Worm (Caenorhabditis elegans): ENCODE data around the gene zip-11.

Gene zip-11

ce11 chrIV:3311243-3311642 is at the start of gene zip-11 (continued):
- TF ChIP-seq ztf-28 (GFP tag; IDR thresholded peaks at IDR 0.05), result no peak
- peak; percentile 71; the same call in 1 of the 2 replicates for TF ChIP-seq egrh-3 (GFP tag; IDR thresholded peaks at IDR 0.05)
- TF ChIP-seq lin-54 (GFP tag; optimal IDR thresholded peaks at IDR 0.05), result peak; percentile 51
- peak; percentile 82 for TF ChIP-seq mcd-1 (GFP tag; IDR thresholded peaks at IDR 0.05)
- TF ChIP-seq ceh-91 (GFP tag; IDR thresholded peaks at IDR 0.05), result no peak
- TF ChIP-seq unc-130 (GFP tag; optimal IDR thresholded peaks at IDR 0.05), result no peak
- peak; percentile 69; the same call in 1 of the 2 replicates for TF ChIP-seq nfyb-1 (GFP tag; IDR thresholded peaks at IDR 0.05)
- no peak for TF ChIP-seq repo-1 (tag; optimal IDR thresholded peaks at IDR 0.05)
- TF ChIP-seq nhr-80 (tag; optimal IDR thresholded peaks at IDR 0.05), result peak; percentile 67
- TF ChIP-seq tlf-1 (GFP tag; optimal IDR thresholded peaks at IDR 0.05), result peak; percentile 14
- no peak for TF ChIP-seq ztf-25 (GFP tag; IDR thresholded peaks at IDR 0.05)
- TF ChIP-seq sea-2 (GFP tag; IDR thresholded peaks at IDR 0.05), result no peak
- TF ChIP-seq ccch-3 (GFP tag; optimal IDR thresholded peaks at IDR 0.05), result no peak
- no peak for TF ChIP-seq F10E7.11 (tag; optimal IDR thresholded peaks at IDR 0.05)
- no peak for TF ChIP-seq Y79H2A.3 (GFP tag; conservative IDR thresholded peaks at IDR 0.05)
- TF ChIP-seq somi-1 (GFP tag; optimal IDR thresholded peaks at IDR 0.05), result peak; percentile 26
- no peak for TF ChIP-seq attf-6 (GFP tag; IDR thresholded peaks at IDR 0.05)
- TF ChIP-seq ZK185.1 (tag; optimal IDR thresholded peaks at IDR 0.05; ENCODE audit: poor library complexity, severe bottlenecking), result no peak
- no peak for TF ChIP-seq bed-2 (GFP tag; IDR thresholded peaks at IDR 0.05)
- TF ChIP-seq K12H6.12 (tag; optimal IDR thresholded peaks at IDR 0.05), result peak; percentile 52
- TF ChIP-seq lin-40 (tag; optimal IDR thresholded peaks at IDR 0.05), result peak; percentile 62
- peak; percentile 14 for TF ChIP-seq ztf-18 (tag; optimal IDR thresholded peaks at IDR 0.05)
- TF ChIP-seq aptf-3 (GFP tag; IDR thresholded peaks at IDR 0.05), result no peak
- peak in 1 of 3 experiments; percentile 54 for TF ChIP-seq lin-35 (GFP tag; optimal IDR thresholded peaks at IDR 0.05)

ce11 chrIV:3261761-3262160 is 49.3 kb upstream of the zip-11 start:
- TF ChIP-seq nfyb-1 (GFP tag; IDR thresholded peaks at IDR 0.05) (peak; percentile 73), nhr-80 (tag; optimal IDR thresholded peaks at IDR 0.05) (no peak)

DNA sequence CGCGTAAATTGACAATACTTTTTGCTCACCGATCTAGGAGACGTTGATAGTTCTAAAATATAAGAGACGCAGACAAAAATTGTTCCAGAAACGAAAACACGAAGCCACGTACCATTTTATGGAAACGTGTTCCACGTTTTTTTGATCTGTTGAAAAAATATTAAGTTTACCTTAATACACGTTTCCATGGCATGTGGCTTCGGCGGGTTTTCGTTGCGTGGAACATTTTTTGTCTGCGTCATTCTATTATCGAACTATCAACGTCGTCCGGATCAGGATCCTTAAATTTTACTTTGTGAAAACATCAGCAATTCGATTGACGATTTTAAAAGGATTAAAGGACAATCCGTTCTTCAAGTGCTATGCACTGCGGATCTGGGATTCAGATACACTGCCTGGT is 45.4 kb upstream of the zip-11 start, which contains the start of gene T26C12.2:
TSS of gene T26C12.2 (minus strand) at position 101 of the 400 bp plus-strand sequence.
- no peak for TF ChIP-seq snpc-3.4 (tag; optimal IDR thresholded peaks at IDR 0.05)
- no peak for TF ChIP-seq ceh-40 (GFP tag; IDR thresholded peaks at IDR 0.05)
- no peak for TF ChIP-seq snpc-1.1 (tag; optimal IDR thresholded peaks at IDR 0.05; ENCODE audit: insufficient read depth)
- no peak for TF ChIP-seq F57C9.4 (tag; optimal IDR thresholded peaks at IDR 0.05)
- TF ChIP-seq ztf-22 (GFP tag; optimal IDR thresholded peaks at IDR 0.05), result no peak

DNA sequence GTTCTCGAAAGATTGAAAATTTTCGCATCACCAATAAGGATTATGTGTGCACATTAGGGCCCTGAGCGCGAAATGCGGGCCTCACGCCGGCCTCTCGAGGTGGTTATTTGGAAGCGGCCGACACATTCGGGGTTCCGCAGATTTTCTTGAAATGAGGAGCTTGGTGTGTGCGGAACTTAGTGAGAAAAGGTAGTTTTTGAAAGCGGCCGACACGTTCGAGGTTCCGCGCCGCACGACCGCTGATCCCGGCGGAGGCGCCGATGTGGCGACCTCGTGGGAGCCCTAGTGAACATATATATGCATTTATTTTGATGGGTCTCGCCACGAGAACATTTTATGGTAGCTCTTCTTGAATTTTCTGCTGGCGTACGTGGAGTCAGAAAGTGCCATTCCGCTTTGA is 44.2 kb upstream of the zip-11 start:
- TF ChIP-seq snpc-1.3 (tag; optimal IDR thresholded peaks at IDR 0.05; ENCODE audit: insufficient read depth) (no peak), nhr-179 (tag; optimal IDR thresholded peaks at IDR 0.05) (no peak), zfh-2 (GFP tag; conservative IDR thresholded peaks at IDR 0.05) (peak; percentile 64), snpc-4 (GFP tag; optimal IDR thresholded peaks at IDR 0.05) (no peak), snpc-4 (tag; optimal IDR thresholded peaks at IDR 0.05) (peak in 3 of 4 experiments; percentile 25 to 79 (median 30)), lir-1 (GFP tag; conservative IDR thresholded peaks at IDR 0.05) (no peak)

Measured in whole organism, young adult.